Fruit fly (Drosophila melanogaster) whole organism, embryonic: ENCODE data around the gene CG32428.

Experiments used
- Aef1 ChIP-seq: fragments of 200-800 bp; sonication (Bioruptor generic); IDR thresholded peaks from 3 replicates; pipeline ENCODE4 v1.3.6; 2022; ENCODE audit warnings: missing biosample characterization, missing genetic modification characterization
- CG10366 ChIP-seq: fragments of 200-800 bp; sonication (Bioruptor generic); IDR thresholded peaks from 2 replicates; pipeline ENCODE4 v1.3.6; 2022; ENCODE audit warnings: missing biosample characterization, missing genetic modification characterization
- CG10979 ChIP-seq: fragments of 200-800 bp; sonication (Bioruptor generic); optimal IDR thresholded peaks from 2 replicates; lab custom pipeline; 2018; ENCODE audit warnings: missing biosample characterization, mild to moderate bottlenecking, missing genetic modification characterization, moderate library complexity
- CG11696 ChIP-seq: fragments of 200-800 bp; sonication (Bioruptor generic); IDR thresholded peaks from 2 replicates; pipeline ENCODE4 v1.3.6; 2022; ENCODE audit warnings: missing biosample characterization, missing genetic modification characterization
- CG11723 ChIP-seq: fragments of 200-800 bp; sonication (Bioruptor generic); optimal IDR thresholded peaks from 2 replicates; lab custom pipeline; 2017; ENCODE audit warnings: missing biosample characterization, mild to moderate bottlenecking, missing genetic modification characterization
- CG13287 ChIP-seq: fragments of 200-800 bp; sonication (Bioruptor generic); IDR thresholded peaks from 2 replicates; pipeline ENCODE4 v1.3.6; 2022; ENCODE audit warnings: missing biosample characterization, missing genetic modification characterization; ENCODE audit not compliant: partially characterized antibody
- CG14014 ChIP-seq: fragments of 200-800 bp; sonication (Bioruptor generic); IDR thresholded peaks from 2 replicates; pipeline ENCODE4 v1.3.6; 2022; ENCODE audit warnings: missing biosample characterization, missing genetic modification characterization
- CG15269 ChIP-seq: fragments of 200-800 bp; sonication (Bioruptor generic); optimal IDR thresholded peaks from 2 replicates; lab custom pipeline; 2018; ENCODE audit warnings: missing biosample characterization, mild to moderate bottlenecking, missing genetic modification characterization, moderate library complexity
- CG1832 ChIP-seq: fragments of 200-800 bp; sonication (Bioruptor generic); optimal IDR thresholded peaks from 2 replicates; lab custom pipeline; 2017; ENCODE audit warnings: missing biosample characterization, mild to moderate bottlenecking, missing genetic modification characterization, inconsistent platforms
- CG2875 ChIP-seq: fragments of 200-800 bp; sonication (Bioruptor generic); optimal IDR thresholded peaks from 2 replicates; lab custom pipeline; 2017; ENCODE audit warnings: missing biosample characterization, mild to moderate bottlenecking, missing genetic modification characterization, missing genetic modification reagents
- CG34422 ChIP-seq: fragments of 200-800 bp; sonication (Bioruptor generic); IDR thresholded peaks from 3 replicates; pipeline ENCODE4 v1.3.6; 2022; ENCODE audit warnings: missing biosample characterization, missing genetic modification characterization
- CG3995 ChIP-seq: fragments of 200-800 bp; sonication (Bioruptor generic); optimal IDR thresholded peaks from 3 replicates; lab custom pipeline; 2016; ENCODE audit warnings: missing biosample characterization, missing genetic modification characterization
- CG4360 ChIP-seq: fragments of 200-800 bp; sonication (Bioruptor generic); IDR thresholded peaks from 2 replicates; pipeline ENCODE4 v1.3.6; 2022; ENCODE audit warnings: missing biosample characterization, missing genetic modification characterization
- CG4730 ChIP-seq: fragments of 200-800 bp; sonication (Bioruptor generic); IDR thresholded peaks from 2 replicates; pipeline ENCODE4 v1.3.6; 2022; ENCODE audit warnings: missing biosample characterization, missing genetic modification characterization
- CG5953 ChIP-seq: fragments of 200-800 bp; sonication (Bioruptor generic); IDR thresholded peaks from 2 replicates; pipeline ENCODE4 v1.3.6; 2022; ENCODE audit warnings: missing biosample characterization, missing genetic modification characterization
- CG6654 ChIP-seq: fragments of 200-800 bp; sonication (Bioruptor generic); optimal IDR thresholded peaks from 2 replicates; lab custom pipeline; 2017; ENCODE audit warnings: missing biosample characterization, mild to moderate bottlenecking, missing genetic modification characterization
- CG6791 ChIP-seq: fragments of 200-800 bp; sonication (Bioruptor generic); IDR thresholded peaks from 3 replicates; pipeline ENCODE4 v1.3.6; 2022; ENCODE audit warnings: missing biosample characterization, missing genetic modification characterization; ENCODE audit not compliant: partially characterized antibody
- CG6854 ChIP-seq: fragments of 200-800 bp; sonication (Bioruptor generic); optimal IDR thresholded peaks from 3 replicates; lab custom pipeline; 2017; ENCODE audit warnings: missing biosample characterization, mild to moderate bottlenecking, missing genetic modification characterization
- CG7745 ChIP-seq: fragments of 200-800 bp; sonication (Bioruptor generic); optimal IDR thresholded peaks from 2 replicates; lab custom pipeline; 2018; ENCODE audit warnings: missing biosample characterization, mild to moderate bottlenecking, missing genetic modification characterization, moderate library complexity
- Deaf1 ChIP-seq: fragments of 200-800 bp; optimal IDR thresholded peaks from 3 replicates; lab custom pipeline; 2019; ENCODE audit warnings: missing biosample characterization, mild to moderate bottlenecking, missing genetic modification characterization, moderate library complexity
- Gug ChIP-seq: fragments of 200-800 bp; sonication (Bioruptor generic); IDR thresholded peaks from 4 replicates; pipeline ENCODE4 v1.3.6; 2022; ENCODE audit warnings: missing biosample characterization, missing genetic modification characterization
- HLH3B ChIP-seq: fragments of 200-800 bp; sonication (Bioruptor generic); IDR thresholded peaks from 2 replicates; pipeline ENCODE4 v1.3.6; 2022; ENCODE audit warnings: missing biosample characterization, missing genetic modification characterization
- HmgD ChIP-seq: fragments of 200-800 bp; sonication (Bioruptor generic); optimal IDR thresholded peaks from 3 replicates; lab custom pipeline; 2016; ENCODE audit warnings: missing biosample characterization, missing genetic modification characterization
- Jarid2 ChIP-seq: fragments of 200-800 bp; sonication (Bioruptor generic); optimal IDR thresholded peaks from 3 replicates; lab custom pipeline; 2017; ENCODE audit warnings: mild to moderate bottlenecking, missing biosample characterization, missing genetic modification reagents, missing genetic modification characterization
- Lpt ChIP-seq: fragments of >200 bp; optimal IDR thresholded peaks from 2 replicates; lab custom pipeline; 2018; ENCODE audit warnings: missing biosample characterization, missing genetic modification characterization
- Med ChIP-seq: fragments of 200-800 bp; sonication (Bioruptor generic); peaks from one replicate; lab custom pipeline; 2016; ENCODE audit warnings: missing biosample characterization, missing genetic modification characterization, mild to moderate bottlenecking, inconsistent platforms, moderate library complexity
- Trl ChIP-seq, 3 experiments: fragments of >200 bp in 2 of 3; fragments of 200-800 bp in 1 of 3; sonication (Bioruptor generic) in 1 of 3; optimal IDR thresholded peaks; 2 replicates in 1 of 3; 3 replicates in 2 of 3; lab custom pipeline; 2016 to 2017; ENCODE audit warnings: missing biosample characterization in 1 of 3, missing genetic modification characterization in 1 of 3
- al ChIP-seq: fragments of 200-800 bp; sonication (Bioruptor generic); IDR thresholded peaks from 2 replicates; pipeline ENCODE4 v1.3.6; 2022; ENCODE audit warnings: missing biosample characterization, missing genetic modification characterization
- cad ChIP-seq: fragments of >200 bp; optimal IDR thresholded peaks from 2 replicates; lab custom pipeline; 2017; ENCODE audit warnings: missing biosample characterization, missing genetic modification characterization
- ewg ChIP-seq: fragments of 200-800 bp; sonication (Bioruptor generic); optimal IDR thresholded peaks from 3 replicates; lab custom pipeline; 2017; ENCODE audit warnings: mild to moderate bottlenecking, missing biosample characterization, missing genetic modification reagents, missing genetic modification characterization
- nerfin-1 ChIP-seq: fragments of 200-800 bp; sonication (Bioruptor generic); optimal IDR thresholded peaks from 3 replicates; lab custom pipeline; 2019; ENCODE audit warnings: missing biosample characterization, mild to moderate bottlenecking, missing genetic modification characterization, moderate library complexity
- nerfin-2 ChIP-seq: fragments of 200-800 bp; sonication (Bioruptor generic); IDR thresholded peaks from 2 replicates; pipeline ENCODE4 v1.3.6; 2022; ENCODE audit warnings: missing biosample characterization, missing genetic modification characterization; ENCODE audit not compliant: partially characterized antibody
- nom ChIP-seq: fragments of 200-800 bp; sonication (Bioruptor generic); optimal IDR thresholded peaks from 2 replicates; lab custom pipeline; 2017; ENCODE audit warnings: missing biosample characterization, missing genetic modification characterization, mild to moderate bottlenecking, moderate library complexity, missing genetic modification reagents
- pros ChIP-seq: fragments of 200-800 bp; sonication (Bioruptor generic); optimal IDR thresholded peaks from 3 replicates; lab custom pipeline; 2019; ENCODE audit warnings: missing biosample characterization, mild to moderate bottlenecking, missing genetic modification characterization, moderate library complexity
- scrt ChIP-seq: fragments of 200-800 bp; sonication (Bioruptor generic); optimal IDR thresholded peaks from 2 replicates; lab custom pipeline; 2018; ENCODE audit warnings: missing biosample characterization, mild to moderate bottlenecking, missing genetic modification characterization, moderate library complexity
- sd ChIP-seq: fragments of 200-800 bp; sonication (Bioruptor generic); optimal IDR thresholded peaks from 3 replicates; lab custom pipeline; 2018; ENCODE audit warnings: missing biosample characterization, mild to moderate bottlenecking, missing genetic modification characterization, moderate library complexity
- seq ChIP-seq: fragments of 200-800 bp; sonication (Bioruptor generic); IDR thresholded peaks from 2 replicates; pipeline ENCODE4 v1.3.6; 2022; ENCODE audit warnings: missing biosample characterization, missing genetic modification characterization
- shn ChIP-seq: fragments of 200-800 bp; sonication (Bioruptor generic); optimal IDR thresholded peaks from 3 replicates; lab custom pipeline; 2016; ENCODE audit warnings: missing biosample characterization, missing genetic modification characterization
- slbo ChIP-seq: fragments of 200-800 bp; sonication (Bioruptor generic); IDR thresholded peaks from 2 replicates; pipeline ENCODE4 v1.3.6; 2022; ENCODE audit warnings: missing biosample characterization, missing genetic modification characterization
- so ChIP-seq: fragments of 200-800 bp; sonication (Bioruptor generic); IDR thresholded peaks from 3 replicates; pipeline ENCODE4 v1.3.6; 2022; ENCODE audit warnings: missing biosample characterization, missing genetic modification characterization
- stc ChIP-seq: fragments of 200-800 bp; sonication (Bioruptor generic); IDR thresholded peaks from 2 replicates; pipeline ENCODE4 v1.3.6; 2022; ENCODE audit warnings: missing biosample characterization, missing genetic modification characterization
- tna ChIP-seq: fragments of 200-800 bp; sonication (Bioruptor generic); IDR thresholded peaks from 2 replicates; pipeline ENCODE4 v1.3.6; 2022; ENCODE audit warnings: missing biosample characterization, missing genetic modification characterization; ENCODE audit not compliant: partially characterized antibody
- ttk ChIP-seq: fragments of 200-800 bp; sonication (Bioruptor generic); IDR thresholded peaks from 2 replicates; pipeline ENCODE4 v2.1.2; 2022; ENCODE audit warnings: missing biosample characterization, missing genetic modification characterization
- unpg ChIP-seq: fragments of 200-800 bp; sonication (Bioruptor generic); optimal IDR thresholded peaks from 3 replicates; lab custom pipeline; 2018; ENCODE audit warnings: missing biosample characterization, mild to moderate bottlenecking, missing genetic modification characterization, moderate library complexity

The CG32428 gene

DNA sequence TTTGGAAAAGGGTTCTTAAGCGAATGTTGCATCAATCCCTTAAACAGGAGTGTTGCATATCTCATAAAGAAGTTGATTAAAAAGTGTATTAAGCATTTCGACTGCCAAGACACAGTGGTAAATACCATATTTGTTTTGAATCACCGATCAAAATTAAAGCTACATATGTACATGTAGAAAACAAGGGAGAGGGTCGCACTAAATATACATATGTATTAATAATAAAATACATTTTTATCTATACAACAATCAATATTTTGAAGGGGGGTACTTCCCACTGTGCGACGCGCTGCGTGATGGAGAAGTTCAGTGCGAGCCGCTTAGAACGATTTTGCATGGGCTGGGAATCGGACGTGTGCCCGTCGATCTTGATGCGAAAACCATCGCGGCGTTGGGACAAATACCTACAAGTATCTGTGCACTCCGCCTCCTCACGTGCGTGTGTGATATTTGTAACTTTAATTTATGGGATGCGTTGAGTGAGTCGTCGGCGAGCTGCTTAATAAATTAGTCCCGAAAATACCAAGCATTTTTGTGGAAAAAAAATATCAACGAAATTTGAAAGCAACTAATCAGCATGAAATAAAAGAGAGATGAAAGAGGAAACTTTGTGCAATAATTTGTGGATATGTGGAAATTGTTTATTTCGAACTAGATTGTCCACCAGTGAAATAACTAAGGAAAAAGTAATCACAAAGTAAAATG is 28.6 kb downstream of the CG32428 start (continued):
- TF ChIP-seq HLH3B (GFP tag; lab: Robert Waterston, UW) (peak; percentile 90), CG15269 (peak; percentile 89)
- TF ChIP-seq, all 482 proteins: peak for 372

dm6 chr3L:20442674-20443313 is 30.7 kb downstream of the CG32428 start:
- TF ChIP-seq CG11723 (no peak), scrt (GFP tag; lab: Kevin White, UChicago) (peak; percentile 47), CG1832 (peak; percentile 62), CG3995 (GFP tag; lab: Kevin White, UChicago) (no peak), CG34422 (GFP tag; lab: Robert Waterston, UW) (peak; percentile 17; the same call in 1 of the 3 replicates), CG4360 (GFP tag; lab: Robert Waterston, UW) (0 out of 2 replicates have a peak, but pooled peaks have one; percentile 26), seq (GFP tag; lab: Robert Waterston, UW) (peak; percentile 64; the same call in 1 of the 2 replicates), tna (GFP tag; lab: Robert Waterston, UW) (peak; percentile 38; the same call in 1 of the 2 replicates), ewg (GFP tag; lab: Kevin White, UChicago) (peak; percentile 86), cad (peak; percentile 76), CG6791 (GFP tag; lab: Robert Waterston, UW) (peak; percentile 24; the same call in 1 of the 3 replicates), Trl (optimal IDR thresholded peaks at IDR 0.05; lab: Kevin White, UChicago) (peak; percentile 72 to 78), Trl (GFP tag; optimal IDR thresholded peaks at IDR 0.05; lab: Kevin White, UChicago) (no peak), nerfin-1 (tag; lab: Kevin White, UChicago) (peak; percentile 1), CG6654 (GFP tag; lab: Kevin White, UChicago) (peak; percentile 99), nerfin-2 (GFP tag; lab: Robert Waterston, UW) (peak; percentile 52; the same call in 1 of the 2 replicates), Med (GFP tag; lab: Kevin White, UChicago) (peak; percentile 28), so (GFP tag; lab: Robert Waterston, UW) (no peak), CG11696 (no peak), pros (peak; percentile 99), ttk (GFP tag; lab: Robert Waterston, UW) (no peak), sd (peak; percentile 12), CG6854 (peak; percentile 15), Deaf1 (tag; lab: Kevin White, UChicago) (peak; percentile 42), CG5953 (no peak), Lpt (GFP tag; lab: Kevin White, UChicago) (no peak), CG13287 (GFP tag; lab: Robert Waterston, UW) (peak; percentile 7; the same call in 1 of the 2 replicates), nom (GFP tag; lab: Kevin White, UChicago) (peak; percentile 16)
- TF ChIP-seq, all 482 proteins: peak for 20

dm6 chr3L:20441632-20442469 is 31.7 kb downstream of the CG32428 start, which contains the start of gene CG5910:
TSS of gene CG5910 (plus strand) at chr3L:20442419.
- peak; percentile 78 for TF ChIP-seq stc
- peak; percentile 74 for TF ChIP-seq Aef1
- peak; percentile 63 for TF ChIP-seq Jarid2 (GFP tag; lab: Kevin White, UChicago)
- TF ChIP-seq Gug (GFP tag; lab: Robert Waterston, UW): peak; percentile 51; the same call in 1 of the 4 replicates
- TF ChIP-seq shn (GFP tag; lab: Kevin White, UChicago): no peak
- TF ChIP-seq al (GFP tag; lab: Robert Waterston, UW): peak; percentile 74
- peak; percentile 83 for TF ChIP-seq slbo (GFP tag; lab: Robert Waterston, UW)
- TF ChIP-seq CG2875 (GFP tag; lab: Kevin White, UChicago): peak; percentile 78
- TF ChIP-seq CG14014 (GFP tag; lab: Robert Waterston, UW): peak; percentile 75
- TF ChIP-seq CG7745 (tag; lab: Kevin White, UChicago): no peak
- TF ChIP-seq HmgD (GFP tag; lab: Kevin White, UChicago): no peak
- TF ChIP-seq CG10366 (GFP tag; lab: Robert Waterston, UW): peak; percentile 66
- peak; percentile 95 for TF ChIP-seq CG10979 (tag; lab: Kevin White, UChicago)
- TF ChIP-seq unpg (GFP tag; lab: Kevin White, UChicago): peak; percentile 90
- TF ChIP-seq CG4730 (GFP tag; lab: Robert Waterston, UW): peak; percentile 68
